Worm (Caenorhabditis elegans) whole organism, young adult: ENCODE results near the gene srbc-65.

ENCODE experiments used
- B0261.1 ChIP-seq: sonication (generic microtip); optimal IDR thresholded peaks from 2 replicates; lab custom pipeline; 2016; ENCODE audit warnings: mild to moderate bottlenecking, missing genetic modification characterization, moderate library complexity, missing compliant biosample characterization
- aptf-2 ChIP-seq: fragments of 200-800 bp; sonication (Bioruptor generic); conservative IDR thresholded peaks from 2 replicates; pipeline ENCODE4 v1.3.6; 2022; ENCODE audit warnings: missing genetic modification reagents, missing genetic modification characterization, missing compliant biosample characterization
- dpl-1 ChIP-seq: fragments of 150-350 bp; optimal IDR thresholded peaks from 2 replicates; lab custom pipeline; 2014; ENCODE audit warnings: missing biosample characterization, missing genetic modification reagents, missing genetic modification characterization
- efl-1 ChIP-seq: fragments of 150-350 bp; optimal IDR thresholded peaks from 2 replicates; lab custom pipeline; 2014; ENCODE audit warnings: missing biosample characterization, missing genetic modification reagents, missing genetic modification characterization
- ekl-4 ChIP-seq: fragments of 200-800 bp; sonication (Bioruptor generic); IDR thresholded peaks from 2 replicates; pipeline ENCODE4 v1.3.6; 2022; ENCODE audit warnings: missing genetic modification reagents, missing genetic modification characterization, missing compliant biosample characterization
- mes-4 ChIP-seq: sonication (generic microtip); optimal IDR thresholded peaks from 2 replicates; lab custom pipeline; 2016; ENCODE audit warnings: missing genotype, missing genetic modification characterization, missing compliant biosample characterization
- nfya-1 ChIP-seq: sonication (generic microtip); optimal IDR thresholded peaks from 2 replicates; lab custom pipeline; 2017; ENCODE audit warnings: antibody characterized with exemption, missing compliant biosample characterization, missing genetic modification characterization, borderline replicate concordance; ENCODE audit not compliant: insufficient read depth
- pha-4 ChIP-seq: fragments of 150-350 bp; sonication (generic microtip); optimal IDR thresholded peaks from 2 replicates; lab custom pipeline; 2014; ENCODE audit warnings: missing biosample characterization, missing genetic modification reagents, missing genetic modification characterization
- rec-8 ChIP-seq, 2 experiments: sonication (generic microtip); optimal IDR thresholded peaks; 2 replicates each; lab custom pipeline; 2016; ENCODE audit warnings: mild to moderate bottlenecking in 2 of 2, missing genetic modification characterization in 2 of 2, missing genetic modification reagents in 2 of 2, missing genotype in 2 of 2, missing biosample characterization in 1 of 2, missing compliant biosample characterization in 1 of 2, moderate library complexity in 1 of 2
- snpc-1.3 ChIP-seq: sonication (generic microtip); optimal IDR thresholded peaks from 2 replicates; lab custom pipeline; 2017; ENCODE audit warnings: missing genetic modification characterization, mild to moderate bottlenecking, missing compliant biosample characterization, antibody characterized with exemption, moderate library complexity, missing genotype, missing genetic modification reagents; ENCODE audit not compliant: insufficient read depth
- snpc-4 ChIP-seq, 5 experiments: fragments of 150-350 bp in 1 of 5; sonication (generic microtip) in 4 of 5; optimal IDR thresholded peaks; 2 replicates each; lab custom pipeline; 2014 to 2018; ENCODE audit warnings: missing genetic modification characterization in 5 of 5, missing biosample characterization in 3 of 5, antibody characterized with exemption in 2 of 5, mild to moderate bottlenecking in 2 of 5, missing compliant biosample characterization in 2 of 5, missing genotype in 2 of 5, moderate library complexity in 2 of 5, missing genetic modification reagents in 1 of 5
- sptf-2 ChIP-seq: fragments of 200-800 bp; sonication (Bioruptor generic); optimal IDR thresholded peaks from 2 replicates; lab custom pipeline; 2018; ENCODE audit warnings: mild to moderate bottlenecking, missing genetic modification characterization, missing compliant biosample characterization

DNA sequence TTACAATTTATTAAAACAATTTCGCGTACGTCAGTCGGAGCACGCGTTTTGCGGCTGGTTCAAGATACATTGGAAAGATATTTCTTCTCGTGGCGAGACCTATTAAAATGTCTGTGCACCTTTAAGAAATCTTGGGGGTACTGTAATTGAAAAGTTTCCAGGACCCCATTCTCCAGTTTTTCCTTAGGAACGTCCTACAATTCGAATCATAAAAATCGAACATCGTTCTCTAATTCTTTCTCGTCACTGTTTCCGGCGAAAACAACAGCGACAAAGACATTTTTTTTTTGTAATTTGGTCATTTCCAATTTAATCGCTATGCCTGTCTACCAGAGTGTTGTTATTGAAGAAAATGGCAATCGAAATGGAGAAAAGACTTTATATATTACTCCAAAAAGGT lies 14.1 kb upstream of the srbc-65 start, which contains the start of gene Y32B12B.1:
- TF ChIP-seq snpc-1.3 (tag; lab: Kevin White, UChicago) (no peak), ekl-4 (GFP tag; lab: Robert Waterston, UW) (no peak), mes-4 (tag; lab: Kevin White, UChicago) (no peak), nfya-1 (no peak), rec-8 (tag; optimal IDR thresholded peaks at IDR 0.05; lab: Kevin White, UChicago) (no peak), efl-1 (no peak), dpl-1 (GFP tag; lab: Kevin White, UChicago) (no peak), snpc-4 (GFP tag; optimal IDR thresholded peaks at IDR 0.05; lab: Kevin White, UChicago) (no peak), snpc-4 (tag; optimal IDR thresholded peaks at IDR 0.05; lab: Kevin White, UChicago) (no peak), sptf-2 (GFP tag; lab: Kevin White, UChicago) (no peak), aptf-2 (no peak), pha-4 (tag; lab: Kevin White, UChicago) (no peak), B0261.1 (tag; lab: Kevin White, UChicago) (no peak)
